Fruit fly (Drosophila melanogaster): ENCODE measurements around the gene mei-41.

Gene mei-41

dm6 chrX:16403811-16404420 is 12.4 kb downstream of the mei-41 start (continued):
- TF ChIP-seq HLH4C (GFP tag; IDR thresholded peaks at IDR 0.05; ENCODE audit: partially characterized antibody), result no peak
- TF ChIP-seq gt (GFP tag; IDR thresholded peaks at IDR 0.05), result no peak
- no peak for TF ChIP-seq NC2β (GFP tag; optimal IDR thresholded peaks at IDR 0.05)
- no peak for TF ChIP-seq hkb (optimal IDR thresholded peaks at IDR 0.05)
- peak; percentile 90 for TF ChIP-seq hkb (GFP tag; IDR thresholded peaks at IDR 0.05)
- peak; percentile 65 for TF ChIP-seq sd (tag; optimal IDR thresholded peaks at IDR 0.05)
- TF ChIP-seq CG6254 (GFP tag; optimal IDR thresholded peaks at IDR 0.05), result peak; percentile 43
- TF ChIP-seq ato (GFP tag; IDR thresholded peaks at IDR 0.05; ENCODE audit: partially characterized antibody), result no peak
- TF ChIP-seq CG8944 (GFP tag; optimal IDR thresholded peaks at IDR 0.05), result peak; percentile 26
- peak; percentile 28; the same call in 2 of the 3 replicates for TF ChIP-seq zfh1 (GFP tag; IDR thresholded peaks at IDR 0.05)
- TF ChIP-seq Atf3 (GFP tag; optimal IDR thresholded peaks at IDR 0.05), result no peak
- peak; percentile 86 for TF ChIP-seq Meics (GFP tag; optimal IDR thresholded peaks at IDR 0.05)
- no peak for TF ChIP-seq CG2202 (tag; optimal IDR thresholded peaks at IDR 0.05)
- TF ChIP-seq BEAF-32 (GFP tag; optimal IDR thresholded peaks at IDR 0.05), result no peak
- TF ChIP-seq HLH3B (GFP tag; IDR thresholded peaks at IDR 0.05), result peak; percentile 83
- no peak for TF ChIP-seq gcm (GFP tag; optimal IDR thresholded peaks at IDR 0.05)
- peak; percentile 78 for TF ChIP-seq ind (GFP tag; optimal IDR thresholded peaks at IDR 0.05)
- TF ChIP-seq CG17829 (tag; optimal IDR thresholded peaks at IDR 0.05), result no peak
- peak; percentile 75 for TF ChIP-seq az2 (GFP tag; optimal IDR thresholded peaks at IDR 0.05)
- TF ChIP-seq zen (tag; optimal IDR thresholded peaks at IDR 0.05), result peak; percentile 18
- TF ChIP-seq prd (optimal IDR thresholded peaks at IDR 0.05), result no peak
- TF ChIP-seq prd (GFP tag; IDR thresholded peaks at IDR 0.05), result peak; percentile 80
- no peak for TF ChIP-seq hb (GFP tag; IDR thresholded peaks at IDR 0.05; ENCODE audit: partially characterized antibody)
- no peak for TF ChIP-seq Sox100B (GFP tag; optimal IDR thresholded peaks at IDR 0.05)
- peak; percentile 37 for TF ChIP-seq tup (GFP tag; optimal IDR thresholded peaks at IDR 0.05)
- peak; percentile 84 for TF ChIP-seq CG12391 (tag; optimal IDR thresholded peaks at IDR 0.05)
- TF ChIP-seq tin (GFP tag; optimal IDR thresholded peaks at IDR 0.05), result peak; percentile 58
- TF ChIP-seq nerfin-2 (GFP tag; IDR thresholded peaks at IDR 0.05; ENCODE audit: partially characterized antibody), result no peak
- TF ChIP-seq Deaf1 (tag; optimal IDR thresholded peaks at IDR 0.05), result peak; percentile 58
- TF ChIP-seq CkIIα-i1 (GFP tag; IDR thresholded peaks at IDR 0.05), result no peak
- peak; percentile 78 for TF ChIP-seq CG30403 (GFP tag; optimal IDR thresholded peaks at IDR 0.05)
- TF ChIP-seq knrl (GFP tag; IDR thresholded peaks at IDR 0.05; ENCODE audit: partially characterized antibody), result no peak
- peak; percentile 44 for TF ChIP-seq CG10543 (GFP tag; optimal IDR thresholded peaks at IDR 0.05)
- peak; percentile 58 for TF ChIP-seq danr (GFP tag; IDR thresholded peaks at IDR 0.05)
- TF ChIP-seq Ets65A (GFP tag), result peak; percentile 62
- no peak for TF ChIP-seq dimm (GFP tag; IDR thresholded peaks at IDR 0.05)
- peak; percentile 46; the same call in 1 of the 4 replicates for TF ChIP-seq Gug (GFP tag; IDR thresholded peaks at IDR 0.05)
- TF ChIP-seq CG1792 (GFP tag; optimal IDR thresholded peaks at IDR 0.05), result peak; percentile 50
- no peak for TF ChIP-seq CG2199 (GFP tag; IDR thresholded peaks at IDR 0.05)
- TF ChIP-seq CG10979 (tag; optimal IDR thresholded peaks at IDR 0.05), result peak; percentile 59
- TF ChIP-seq Mad (GFP tag; optimal IDR thresholded peaks at IDR 0.05), result peak; percentile 62
- TF ChIP-seq Tbp (GFP tag; optimal IDR thresholded peaks at IDR 0.05), result no peak
- TF ChIP-seq Six4 (GFP tag; optimal IDR thresholded peaks at IDR 0.05), result peak; percentile 34
- TF ChIP-seq Side (GFP tag; optimal IDR thresholded peaks at IDR 0.05), result peak; percentile 43
- TF ChIP-seq Hand (GFP tag; optimal IDR thresholded peaks at IDR 0.05), result peak; percentile 65
- peak; percentile 83 for TF ChIP-seq CG8924 (tag; optimal IDR thresholded peaks at IDR 0.05)
- no peak for TF ChIP-seq tio (GFP tag; optimal IDR thresholded peaks at IDR 0.05)
- TF ChIP-seq CG1024 (GFP tag; IDR thresholded peaks at IDR 0.05), result peak; percentile 34; the same call in 1 of the 2 replicates
- TF ChIP-seq CG4282 (GFP tag; optimal IDR thresholded peaks at IDR 0.05), result no peak
- no peak for TF ChIP-seq CG4617 (GFP tag; optimal IDR thresholded peaks at IDR 0.05; ENCODE audit: borderline replicate concordance)
- no peak for TF ChIP-seq p53 (GFP tag; optimal IDR thresholded peaks at IDR 0.05)

Measured in whole organism, embryonic.